Worm (Caenorhabditis elegans): ENCODE measurements around the gene srh-32.
A peak's percentile ranks its signal among the peaks of the same experiment; 100 is the strongest.

srh-32 gene

ce11 chrV:17712349-17712748 is 11.3 kb downstream of the srh-32 start:
- TF ChIP-seq aha-1 (tag) = peak; percentile 58
- peak; percentile 60 for TF ChIP-seq set-16 (GFP tag; IDR thresholded peaks at IDR 0.05)
- no peak for TF ChIP-seq ceh-20 (GFP tag; IDR thresholded peaks at IDR 0.05)

- TF ChIP-seq fkh-10 (GFP tag; optimal IDR thresholded peaks at IDR 0.05) (no peak), ztf-11 (tag; optimal IDR thresholded peaks at IDR 0.05) (no peak), tra-1 (GFP tag; IDR thresholded peaks at IDR 0.05) (peak; percentile 68; the same call in 1 of the 2 replicates), php-3 (GFP tag; IDR thresholded peaks at IDR 0.05) (peak; percentile 61; the same call in 1 of the 2 replicates), lin-1 (GFP tag; IDR thresholded peaks at IDR 0.05) (peak; percentile 33; the same call in 1 of the 2 replicates), daf-16 (GFP tag; optimal IDR thresholded peaks at IDR 0.05) (no peak), daf-16 (tag; optimal IDR thresholded peaks at IDR 0.05) (peak; percentile 63), dmd-6 (GFP tag; IDR thresholded peaks at IDR 0.05) (peak; percentile 83), aly-2 (tag; optimal IDR thresholded peaks at IDR 0.05) (no peak), pqm-1 (tag; optimal IDR thresholded peaks at IDR 0.05) (peak; percentile 99), nhr-77 (tag; optimal IDR thresholded peaks at IDR 0.05) (peak; percentile 44), nhr-28 (tag; optimal IDR thresholded peaks at IDR 0.05) (peak; percentile 91), cey-2 (tag; optimal IDR thresholded peaks at IDR 0.05; ENCODE audit: borderline replicate concordance, insufficient read depth) (peak; percentile 14), hlh-11 (tag; optimal IDR thresholded peaks at IDR 0.05) (peak; percentile 62)
Observed at ce11 chrV:17714330-17714729, 13.3 kb downstream of the srh-32 start, which contains the start of gene twk-33. Gene twk-33, minus strand, starts transcription at chrV:17714377.

ce11 chrV:17718647-17719046 is 17.6 kb downstream of the srh-32 start, which contains the start of gene str-77:
Gene str-77, plus strand, starts transcription at chrV:17718947.
- TF ChIP-seq zag-1 (tag; optimal IDR thresholded peaks at IDR 0.05) = no peak
- no peak for TF ChIP-seq nhr-11 (tag; optimal IDR thresholded peaks at IDR 0.05)
- no peak for TF ChIP-seq ceh-20 (GFP tag; IDR thresholded peaks at IDR 0.05)
- no peak for TF ChIP-seq rbr-2 (tag; optimal IDR thresholded peaks at IDR 0.05)
- no peak for TF ChIP-seq D1046.2 (GFP tag; IDR thresholded peaks at IDR 0.05)
- no peak for TF ChIP-seq ztf-7 (tag; optimal IDR thresholded peaks at IDR 0.05)
- TF ChIP-seq Y5F2A.4 (GFP tag; optimal IDR thresholded peaks at IDR 0.05) = no peak
- TF ChIP-seq F44E2.7 (GFP tag; IDR thresholded peaks at IDR 0.05) = no peak

ce11 chrV:17721709-17722108 is 20.7 kb downstream of the srh-32 start:
- TF ChIP-seq nhr-48 (tag; optimal IDR thresholded peaks at IDR 0.05) (peak; percentile 70), nhr-77 (tag; optimal IDR thresholded peaks at IDR 0.05) (peak; percentile 78), lin-29 (GFP tag; IDR thresholded peaks at IDR 0.05) (no peak), mxl-2 (GFP tag; conservative IDR thresholded peaks at IDR 0.05) (no peak), nhr-10 (tag; optimal IDR thresholded peaks at IDR 0.05) (peak; percentile 58), ZK337.2 (GFP tag; IDR thresholded peaks at IDR 0.05) (no peak), mep-1 (tag; optimal IDR thresholded peaks at IDR 0.05) (peak; percentile 40), F26F4.8 (GFP tag; conservative IDR thresholded peaks at IDR 0.05) (no peak), lin-1 (GFP tag; IDR thresholded peaks at IDR 0.05) (peak; percentile 85; the same call in 1 of the 2 replicates), ceh-20 (GFP tag; IDR thresholded peaks at IDR 0.05) (peak; percentile 37; the same call in 1 of the 2 replicates), nhr-42 (GFP tag; IDR thresholded peaks at IDR 0.05) (peak; percentile 53; the same call in 1 of the 2 replicates), Y105C5A.15 (GFP tag; IDR thresholded peaks at IDR 0.05) (no peak), pqm-1 (tag; optimal IDR thresholded peaks at IDR 0.05) (peak; percentile 98), hlh-30 (tag; optimal IDR thresholded peaks at IDR 0.05; ENCODE audit: insufficient read depth) (peak; percentile 53), nhr-102 (tag; optimal IDR thresholded peaks at IDR 0.05) (peak; percentile 78), mdt-29 (GFP tag; IDR thresholded peaks at IDR 0.05) (peak; percentile 67), unc-130 (GFP tag; optimal IDR thresholded peaks at IDR 0.05) (no peak), nhr-28 (tag; optimal IDR thresholded peaks at IDR 0.05) (peak; percentile 90), daf-8 (GFP tag; IDR thresholded peaks at IDR 0.05) (no peak), pha-4 (GFP tag; IDR thresholded peaks at IDR 0.05) (0 out of 2 replicates have a peak, but pooled peaks have one; percentile 52), pha-4 (tag; optimal IDR thresholded peaks at IDR 0.05) (no peak), dve-1 (tag; optimal IDR thresholded peaks at IDR 0.05; ENCODE audit: insufficient read depth) (peak; percentile 87), sdz-12 (GFP tag; optimal IDR thresholded peaks at IDR 0.05) (no peak), mdl-1 (tag; optimal IDR thresholded peaks at IDR 0.05) (peak in 1 of 2 experiments; percentile 41), ztf-7 (tag; optimal IDR thresholded peaks at IDR 0.05) (no peak), egl-43 (GFP tag; IDR thresholded peaks at IDR 0.05) (no peak), F37D6.2 (tag; optimal IDR thresholded peaks at IDR 0.05) (no peak), saeg-2 (GFP tag; IDR thresholded peaks at IDR 0.05) (peak; percentile 72; the same call in 1 of the 2 replicates), tra-1 (GFP tag; IDR thresholded peaks at IDR 0.05) (peak; percentile 79)
